Worm (Caenorhabditis elegans): Measurements from ENCODE around the gene dnj-16.

dnj-16 gene

ce11 chrIII:4152309-4152708, 38.6 kb upstream of the dnj-16 start:
- TF ChIP-seq lin-13 (GFP tag; optimal IDR thresholded peaks at IDR 0.05): no peak
- TF ChIP-seq ces-1 (GFP tag; optimal IDR thresholded peaks at IDR 0.05): no peak
- no peak for TF ChIP-seq swsn-7 (tag; optimal IDR thresholded peaks at IDR 0.05)
- TF ChIP-seq ceh-90 (tag; optimal IDR thresholded peaks at IDR 0.05): no peak
- TF ChIP-seq ets-5 (GFP tag; IDR thresholded peaks at IDR 0.05): no peak
- TF ChIP-seq ztf-11 (tag; optimal IDR thresholded peaks at IDR 0.05): no peak
- no peak for TF ChIP-seq ceh-63 (GFP tag; optimal IDR thresholded peaks at IDR 0.05)
- TF ChIP-seq C34B4.2 (tag; optimal IDR thresholded peaks at IDR 0.05): no peak

ce11 chrIII:4152828-4153227, 38.1 kb upstream of the dnj-16 start:
- TF ChIP-seq ama-1 (optimal IDR thresholded peaks at IDR 0.05): peak; percentile 4
- TF ChIP-seq unc-86 (tag; optimal IDR thresholded peaks at IDR 0.05): no peak
- TF ChIP-seq vab-15 (tag; optimal IDR thresholded peaks at IDR 0.05): no peak
- no peak for TF ChIP-seq efl-1 (optimal IDR thresholded peaks at IDR 0.05)
- TF ChIP-seq efl-1 (GFP tag; optimal IDR thresholded peaks at IDR 0.05 in 1 of 2): peak in 1 of 2 experiments; percentile 62
- no peak for TF ChIP-seq nhr-20 (tag; optimal IDR thresholded peaks at IDR 0.05)
- TF ChIP-seq ets-5 (GFP tag; IDR thresholded peaks at IDR 0.05): no peak

ce11 chrIII:4153299-4153698, 37.6 kb upstream of the dnj-16 start, which contains the start of gene glod-4:
TSS of gene glod-4 (plus strand) at chrIII:4153599.
- no peak for TF ChIP-seq lin-13 (GFP tag; optimal IDR thresholded peaks at IDR 0.05)
- no peak for TF ChIP-seq nhr-77 (tag; optimal IDR thresholded peaks at IDR 0.05)
- TF ChIP-seq nhr-28 (tag; optimal IDR thresholded peaks at IDR 0.05): no peak
- TF ChIP-seq lin-14 (GFP tag; optimal IDR thresholded peaks at IDR 0.05): no peak

ce11 chrIII:4157298-4157697, 33.6 kb upstream of the dnj-16 start, which contains the start of gene C16C10.9:
TSS of gene C16C10.9 (minus strand) at chrIII:4157398.
- TF ChIP-seq elt-2 (tag; optimal IDR thresholded peaks at IDR 0.05) (no peak), nhr-11 (tag; optimal IDR thresholded peaks at IDR 0.05) (no peak), egl-27 (tag; optimal IDR thresholded peaks at IDR 0.05) (no peak), vab-15 (tag; optimal IDR thresholded peaks at IDR 0.05) (no peak), ceh-90 (tag; optimal IDR thresholded peaks at IDR 0.05) (no peak), lin-13 (GFP tag; optimal IDR thresholded peaks at IDR 0.05) (no peak)

ce11 chrIII:4160937-4161336, 30.0 kb upstream of the dnj-16 start, which contains the start of gene C01G12.16:
TSS of gene C01G12.16 (plus strand) at chrIII:4161237.
- TF ChIP-seq ces-1 (GFP tag; optimal IDR thresholded peaks at IDR 0.05) (no peak), lir-3 (tag; optimal IDR thresholded peaks at IDR 0.05; ENCODE audit: poor library complexity) (no peak), hlh-17 (GFP tag; optimal IDR thresholded peaks at IDR 0.05; ENCODE audit: borderline replicate concordance) (no peak), aha-1 (tag; optimal IDR thresholded peaks at IDR 0.05) (no peak), C04F5.9 (tag; optimal IDR thresholded peaks at IDR 0.05) (no peak), lin-39 (tag; optimal IDR thresholded peaks at IDR 0.05) (no peak), mdl-1 (tag; optimal IDR thresholded peaks at IDR 0.05) (no peak), nhr-11 (tag; optimal IDR thresholded peaks at IDR 0.05) (no peak), nhr-77 (tag; optimal IDR thresholded peaks at IDR 0.05) (no peak), hpl-2 (GFP tag; optimal IDR thresholded peaks at IDR 0.05) (no peak), nhr-20 (tag; optimal IDR thresholded peaks at IDR 0.05) (no peak), rnt-1 (tag; optimal IDR thresholded peaks at IDR 0.05) (no peak), mab-9 (GFP tag; IDR thresholded peaks at IDR 0.05) (no peak), elt-2 (tag; optimal IDR thresholded peaks at IDR 0.05) (no peak), mep-1 (tag; optimal IDR thresholded peaks at IDR 0.05) (no peak)

- no peak for TF ChIP-seq hpl-2 (GFP tag; optimal IDR thresholded peaks at IDR 0.05)
- TF ChIP-seq vab-15 (tag; optimal IDR thresholded peaks at IDR 0.05): no peak
- TF ChIP-seq pax-3 (tag; optimal IDR thresholded peaks at IDR 0.05): no peak
- no peak for TF ChIP-seq pag-3 (tag; optimal IDR thresholded peaks at IDR 0.05; ENCODE audit: borderline replicate concordance, insufficient read depth)
- no peak for TF ChIP-seq unc-98 (GFP tag; IDR thresholded peaks at IDR 0.05)
- no peak for TF ChIP-seq egl-27 (tag; optimal IDR thresholded peaks at IDR 0.05)
- no peak for TF ChIP-seq sox-4 (tag; optimal IDR thresholded peaks at IDR 0.05)
- TF ChIP-seq lin-35 (GFP tag; optimal IDR thresholded peaks at IDR 0.05): no peak
- TF ChIP-seq unc-130 (tag; optimal IDR thresholded peaks at IDR 0.05): no peak
- TF ChIP-seq fkh-8 (tag; optimal IDR thresholded peaks at IDR 0.05): no peak
- no peak for TF ChIP-seq aly-2 (tag; optimal IDR thresholded peaks at IDR 0.05)
- TF ChIP-seq mef-2 (tag; optimal IDR thresholded peaks at IDR 0.05): no peak
- TF ChIP-seq nhr-71 (tag; optimal IDR thresholded peaks at IDR 0.05): no peak
- TF ChIP-seq egl-13 (tag; optimal IDR thresholded peaks at IDR 0.05): no peak
- TF ChIP-seq C34B4.2 (tag; optimal IDR thresholded peaks at IDR 0.05): no peak
Measured at ce11 chrIII:4164071-4164470, 26.9 kb upstream of the dnj-16 start, which contains the start of gene C16C10.8. TSS of gene C16C10.8 (minus strand) at chrIII:4164171.
